Fruit fly (Drosophila melanogaster) whole organism, embryonic: ENCODE data around the gene WDR79.

Experiments
- Antp ChIP-seq: fragments of 200-800 bp; sonication (Bioruptor generic); optimal IDR thresholded peaks from 3 replicates; lab custom pipeline; 2016; ENCODE audit warnings: missing biosample characterization, missing genetic modification characterization
- Asciz ChIP-seq: fragments of 200-800 bp; sonication (Bioruptor generic); optimal IDR thresholded peaks from 2 replicates; lab custom pipeline; 2017; ENCODE audit warnings: missing biosample characterization, mild to moderate bottlenecking, missing genetic modification characterization, missing genetic modification reagents
- CG10959 ChIP-seq: fragments of 200-800 bp; sonication (Bioruptor generic); IDR thresholded peaks from 2 replicates; pipeline ENCODE4 v1.3.6; 2022; ENCODE audit warnings: missing biosample characterization, missing genetic modification characterization
- CG11085 ChIP-seq: fragments of 200-800 bp; sonication (Bioruptor generic); IDR thresholded peaks from 2 replicates; pipeline ENCODE4 v1.3.6; 2022; ENCODE audit warnings: missing biosample characterization, missing genetic modification characterization
- CG11695 ChIP-seq: fragments of 200-800 bp; sonication (Bioruptor generic); IDR thresholded peaks from 3 replicates; pipeline ENCODE4 v1.3.6; 2022; ENCODE audit warnings: missing biosample characterization, missing genetic modification characterization
- CG12744 ChIP-seq: fragments of 200-800 bp; sonication (Bioruptor generic); optimal IDR thresholded peaks from 2 replicates; lab custom pipeline; 2016; ENCODE audit warnings: missing biosample characterization, missing genetic modification characterization
- CG12769 ChIP-seq: fragments of 200-800 bp; sonication (Bioruptor generic); optimal IDR thresholded peaks from 2 replicates; lab custom pipeline; 2019; ENCODE audit warnings: missing biosample characterization, mild to moderate bottlenecking, missing genetic modification characterization, moderate library complexity
- CG13894 ChIP-seq: fragments of 200-800 bp; sonication (Bioruptor generic); optimal IDR thresholded peaks from 3 replicates; lab custom pipeline; 2018; ENCODE audit warnings: missing biosample characterization, mild to moderate bottlenecking, missing genetic modification characterization, moderate library complexity
- CG3065 ChIP-seq: fragments of 200-800 bp; sonication (Bioruptor generic); optimal IDR thresholded peaks from 2 replicates; lab custom pipeline; 2016; ENCODE audit warnings: missing biosample characterization, missing genetic modification characterization
- CG32532 ChIP-seq: fragments of 200-800 bp; sonication (Bioruptor generic); IDR thresholded peaks from 2 replicates; pipeline ENCODE4 v1.3.6; 2022; ENCODE audit warnings: missing biosample characterization, missing genetic modification characterization
- CG3847 ChIP-seq: fragments of 200-800 bp; sonication (Bioruptor generic); IDR thresholded peaks from 2 replicates; pipeline ENCODE4 v1.3.6; 2022; ENCODE audit warnings: missing biosample characterization, missing genetic modification characterization
- CG3995 ChIP-seq: fragments of 200-800 bp; sonication (Bioruptor generic); optimal IDR thresholded peaks from 3 replicates; lab custom pipeline; 2016; ENCODE audit warnings: missing biosample characterization, missing genetic modification characterization
- CG6175 ChIP-seq: fragments of 200-800 bp; sonication (Bioruptor generic); IDR thresholded peaks from 3 replicates; pipeline ENCODE4 v1.3.6; 2022; ENCODE audit warnings: missing biosample characterization, missing genetic modification characterization
- CG8290 ChIP-seq, 3 experiments: fragments of 200-800 bp; sonication (Bioruptor generic); optimal IDR thresholded peaks; 2 replicates each; lab custom pipeline; 2016 to 2019; ENCODE audit warnings: missing biosample characterization in 3 of 3, missing genetic modification characterization in 3 of 3, mild to moderate bottlenecking in 2 of 3, moderate library complexity in 1 of 3
- CTCF ChIP-seq: fragments of 200-800 bp; sonication (Bioruptor generic); optimal IDR thresholded peaks from 2 replicates; lab custom pipeline; 2017; ENCODE audit warnings: missing biosample characterization, mild to moderate bottlenecking, missing genetic modification characterization, moderate library complexity
- E2f1 ChIP-seq: fragments of 200-800 bp; sonication (Bioruptor generic); IDR thresholded peaks from 2 replicates; pipeline ENCODE4 v1.3.6; 2022; ENCODE audit warnings: missing biosample characterization, missing genetic modification characterization
- Ets65A ChIP-seq: fragments of 200-800 bp; sonication (Bioruptor generic); peaks from one replicate; lab custom pipeline; 2016; ENCODE audit warnings: missing biosample characterization, missing genetic modification characterization
- GATAe ChIP-seq: fragments of 200-800 bp; sonication (Bioruptor generic); conservative IDR thresholded peaks from 2 replicates; pipeline ENCODE4 v1.3.6; 2022; ENCODE audit warnings: missing biosample characterization, missing genetic modification characterization
- HmgD ChIP-seq: fragments of 200-800 bp; sonication (Bioruptor generic); optimal IDR thresholded peaks from 3 replicates; lab custom pipeline; 2016; ENCODE audit warnings: missing biosample characterization, missing genetic modification characterization
- Jarid2 ChIP-seq: fragments of 200-800 bp; sonication (Bioruptor generic); optimal IDR thresholded peaks from 3 replicates; lab custom pipeline; 2017; ENCODE audit warnings: mild to moderate bottlenecking, missing biosample characterization, missing genetic modification reagents, missing genetic modification characterization
- Lhr ChIP-seq: fragments of 200-800 bp; sonication (Bioruptor generic); optimal IDR thresholded peaks from 3 replicates; lab custom pipeline; 2017; ENCODE audit warnings: mild to moderate bottlenecking, missing biosample characterization, missing genetic modification reagents, missing genetic modification characterization
- MTF-1 ChIP-seq: fragments of 200-800 bp; sonication (Bioruptor generic); optimal IDR thresholded peaks from 2 replicates; lab custom pipeline; 2018; ENCODE audit warnings: missing biosample characterization, mild to moderate bottlenecking, missing genetic modification characterization, borderline replicate concordance
- Med ChIP-seq: fragments of 200-800 bp; sonication (Bioruptor generic); peaks from one replicate; lab custom pipeline; 2016; ENCODE audit warnings: missing biosample characterization, missing genetic modification characterization, mild to moderate bottlenecking, inconsistent platforms, moderate library complexity
- Meics ChIP-seq: fragments of 200-800 bp; sonication (Bioruptor generic); optimal IDR thresholded peaks from 2 replicates; lab custom pipeline; 2017; ENCODE audit warnings: missing biosample characterization, mild to moderate bottlenecking, missing genetic modification characterization
- NC2β ChIP-seq: fragments of 200-800 bp; sonication (Bioruptor generic); optimal IDR thresholded peaks from 2 replicates; lab custom pipeline; 2016; ENCODE audit warnings: missing biosample characterization, missing genetic modification characterization
- Pdp1 ChIP-seq, 2 experiments: fragments of 200-800 bp; sonication (Bioruptor generic); optimal IDR thresholded peaks; 3 replicates each; lab custom pipeline; 2016; ENCODE audit warnings: missing biosample characterization in 2 of 2, missing genetic modification characterization in 2 of 2, mild to moderate bottlenecking in 1 of 2, moderate library complexity in 1 of 2
- Poxn ChIP-seq: fragments of 200-800 bp; sonication (Bioruptor generic); IDR thresholded peaks from 2 replicates; pipeline ENCODE4 v1.3.6; 2022; ENCODE audit warnings: missing biosample characterization, missing genetic modification characterization
- Side ChIP-seq: fragments of 200-800 bp; sonication (Bioruptor generic); optimal IDR thresholded peaks from 2 replicates; lab custom pipeline; 2016; ENCODE audit warnings: missing biosample characterization, missing genetic modification characterization
- Sin3A ChIP-seq: fragments of >200 bp; optimal IDR thresholded peaks from 2 replicates; lab custom pipeline; 2018
- ase ChIP-seq: fragments of 200-800 bp; sonication (Bioruptor generic); IDR thresholded peaks from 3 replicates; pipeline ENCODE4 v1.3.6; 2022; ENCODE audit warnings: missing biosample characterization, missing genetic modification characterization
- ato ChIP-seq: fragments of 200-800 bp; sonication (Bioruptor generic); IDR thresholded peaks from 2 replicates; pipeline ENCODE4 v1.3.6; 2022; ENCODE audit warnings: missing biosample characterization, missing genetic modification characterization; ENCODE audit not compliant: partially characterized antibody
- br ChIP-seq: fragments of >200 bp; optimal IDR thresholded peaks from 2 replicates; lab custom pipeline; 2017
- cato ChIP-seq: fragments of 200-800 bp; sonication (Bioruptor generic); optimal IDR thresholded peaks from 2 replicates; lab custom pipeline; 2016; ENCODE audit warnings: missing biosample characterization, missing genetic modification characterization, borderline replicate concordance
- chif ChIP-seq, 2 experiments: fragments of 200-800 bp; sonication (Bioruptor generic); optimal IDR thresholded peaks; 3 replicates each; lab custom pipeline; 2016; ENCODE audit warnings: missing biosample characterization in 2 of 2, missing genetic modification characterization in 2 of 2
- crol ChIP-seq: fragments of 200-800 bp; sonication (Bioruptor generic); IDR thresholded peaks from 2 replicates; pipeline ENCODE4 v1.3.6; 2022; ENCODE audit warnings: missing biosample characterization, missing genetic modification characterization
- cwo ChIP-seq: fragments of 200-800 bp; sonication (Bioruptor generic); optimal IDR thresholded peaks from 3 replicates; lab custom pipeline; 2017; ENCODE audit warnings: missing biosample characterization, missing genetic modification characterization, mild to moderate bottlenecking, moderate library complexity, missing genetic modification reagents
- dmrt11E ChIP-seq: fragments of 200-800 bp; sonication (Bioruptor generic); optimal IDR thresholded peaks from 3 replicates; lab custom pipeline; 2018; ENCODE audit warnings: missing biosample characterization, mild to moderate bottlenecking, missing genetic modification characterization, moderate library complexity
- ftz-f1 ChIP-seq: fragments of 200-800 bp; sonication (Bioruptor generic); optimal IDR thresholded peaks from 2 replicates; lab custom pipeline; 2016; ENCODE audit warnings: missing biosample characterization, missing genetic modification characterization
- gro ChIP-seq: fragments of 200-800 bp; sonication (Bioruptor generic); optimal IDR thresholded peaks from 2 replicates; lab custom pipeline; 2016; ENCODE audit warnings: missing biosample characterization, missing genetic modification characterization
- hth ChIP-seq: fragments of >200 bp; optimal IDR thresholded peaks from 2 replicates; lab custom pipeline; 2017; ENCODE audit warnings: inconsistent platforms
- otp ChIP-seq: fragments of 200-800 bp; sonication (Bioruptor generic); IDR thresholded peaks from 3 replicates; pipeline ENCODE4, ENCODE4 v1.3.6; 2022; ENCODE audit warnings: missing biosample characterization, missing genetic modification characterization
- pho ChIP-seq: fragments of 200-800 bp; sonication (Bioruptor generic); optimal IDR thresholded peaks from 2 replicates; lab custom pipeline; 2016; ENCODE audit warnings: missing biosample characterization, missing genetic modification characterization
- psq ChIP-seq: fragments of 200-800 bp; sonication (Bioruptor generic); optimal IDR thresholded peaks from 2 replicates; lab custom pipeline; 2017; ENCODE audit warnings: missing biosample characterization, missing genetic modification characterization
- sc ChIP-seq, 3 experiments: fragments of >200 bp in 2 of 3; fragments of 200-800 bp in 1 of 3; sonication (Bioruptor generic) in 1 of 3; optimal IDR thresholded peaks; 2 replicates in 2 of 3; 3 replicates in 1 of 3; lab custom pipeline; 2017; ENCODE audit warnings: mild to moderate bottlenecking in 1 of 3, missing biosample characterization in 1 of 3, missing genetic modification characterization in 1 of 3, missing genetic modification reagents in 1 of 3
- ssp ChIP-seq: fragments of 200-800 bp; sonication (Bioruptor generic); IDR thresholded peaks from 2 replicates; pipeline ENCODE4 v1.3.6; 2022; ENCODE audit warnings: missing biosample characterization, missing genetic modification characterization
- stwl ChIP-seq: fragments of 200-800 bp; sonication (Bioruptor generic); optimal IDR thresholded peaks from 3 replicates; lab custom pipeline; 2018; ENCODE audit warnings: missing biosample characterization, mild to moderate bottlenecking, missing genetic modification characterization, moderate library complexity
- sug ChIP-seq: fragments of 200-800 bp; optimal IDR thresholded peaks from 2 replicates; lab custom pipeline; 2019; ENCODE audit warnings: missing biosample characterization, mild to moderate bottlenecking, missing genetic modification characterization, moderate library complexity
- zen2 ChIP-seq: fragments of 200-800 bp; sonication (Bioruptor generic); IDR thresholded peaks from 3 replicates; pipeline ENCODE4 v1.3.6; 2022; ENCODE audit warnings: missing biosample characterization, missing genetic modification characterization; ENCODE audit not compliant: partially characterized antibody

WDR79 gene

dm6 chr2L:6088371-6089365 is 38.9 kb downstream of the WDR79 start (continued):
- no peak for TF ChIP-seq CG8290 (GFP tag; optimal IDR thresholded peaks at IDR 0.05; lab: Kevin White, UChicago)
- TF ChIP-seq CG8290 (tag; optimal IDR thresholded peaks at IDR 0.05; lab: Kevin White, UChicago) = peak in 1 of 2 experiments; percentile 73
- TF ChIP-seq Meics = peak; percentile 49
- 0 out of 2 replicates have a peak, but pooled peaks have one; percentile 24 for TF ChIP-seq CG3847
- TF ChIP-seq CG12744 (GFP tag; lab: Kevin White, UChicago) = no peak
- peak; percentile 41; the same call in 1 of the 2 replicates for TF ChIP-seq CG32532 (GFP tag; lab: Robert Waterston, UW)
- TF ChIP-seq CG6175 (GFP tag; lab: Robert Waterston, UW) = peak; percentile 72; the same call in 1 of the 3 replicates
- TF ChIP-seq hth (lab: Kevin White, UChicago) = no peak
- TF ChIP-seq CG11085 (GFP tag; lab: Robert Waterston, UW) = no peak
- TF ChIP-seq dmrt11E (tag; lab: Kevin White, UChicago) = no peak
- peak; percentile 66; the same call in 1 of the 2 replicates for TF ChIP-seq GATAe (GFP tag; lab: Robert Waterston, UW)
- TF ChIP-seq Poxn (GFP tag; lab: Robert Waterston, UW) = no peak
- no peak for TF ChIP-seq ssp (GFP tag; lab: Robert Waterston, UW)
- no peak for TF ChIP-seq br (lab: Kevin White, UChicago)
- no peak for TF ChIP-seq CG10959 (GFP tag; lab: Robert Waterston, UW)
- TF ChIP-seq CTCF (GFP tag; lab: Kevin White, UChicago) = no peak
- no peak for TF ChIP-seq sc (optimal IDR thresholded peaks at IDR 0.05; lab: Kevin White, UChicago)
- TF ChIP-seq sc (GFP tag; optimal IDR thresholded peaks at IDR 0.05; lab: Kevin White, UChicago) = peak; percentile 25
- TF ChIP-seq cato = no peak
- no peak for TF ChIP-seq Sin3A
- peak; percentile 47; the same call in 1 of the 2 replicates for TF ChIP-seq ato (GFP tag; lab: Robert Waterston, UW)
- peak in 1 of 2 experiments; percentile 64 for TF ChIP-seq Pdp1 (GFP tag; optimal IDR thresholded peaks at IDR 0.05; lab: Kevin White, UChicago)
- TF ChIP-seq Lhr (GFP tag; lab: Kevin White, UChicago) = no peak
- TF ChIP-seq zen2 (GFP tag; lab: Robert Waterston, UW) = peak; percentile 67; the same call in 2 of the 3 replicates
- peak; percentile 86 for TF ChIP-seq CG13894 (tag; lab: Kevin White, UChicago)
- TF ChIP-seq CG3995 (GFP tag; lab: Kevin White, UChicago) = no peak
- peak; percentile 19 for TF ChIP-seq Asciz (GFP tag; lab: Kevin White, UChicago)
- TF ChIP-seq CG11695 (GFP tag; lab: Robert Waterston, UW) = peak; percentile 53; the same call in 1 of the 3 replicates
- peak; percentile 4 for TF ChIP-seq NC2β (GFP tag; lab: Kevin White, UChicago)
- peak; percentile 92 for TF ChIP-seq stwl (tag; lab: Kevin White, UChicago)
- TF ChIP-seq Ets65A (GFP tag; lab: Kevin White, UChicago) = peak; percentile 52
- peak; percentile 90 for TF ChIP-seq HmgD (GFP tag; lab: Kevin White, UChicago)
- peak; percentile 81 for TF ChIP-seq CG12769 (tag; lab: Kevin White, UChicago)
- peak in 1 of 2 experiments; percentile 10 for TF ChIP-seq chif (GFP tag; optimal IDR thresholded peaks at IDR 0.05; lab: Kevin White, UChicago)
- no peak for TF ChIP-seq Jarid2
- TF ChIP-seq Antp = no peak
- TF ChIP-seq cwo (GFP tag; lab: Kevin White, UChicago) = peak; percentile 98
- no peak for TF ChIP-seq ase (GFP tag; lab: Robert Waterston, UW)
- TF ChIP-seq otp (GFP tag; lab: Robert Waterston, UW) = no peak; the same call in 2 of the 3 replicates
- TF ChIP-seq psq (GFP tag; lab: Kevin White, UChicago) = no peak
- TF ChIP-seq CG3065 = peak; percentile 46
- peak; percentile 58 for TF ChIP-seq MTF-1
- peak; percentile 99 for TF ChIP-seq ftz-f1
- peak; percentile 88 for TF ChIP-seq crol
- no peak for TF ChIP-seq E2f1
- TF ChIP-seq Side (GFP tag; lab: Kevin White, UChicago) = peak; percentile 44
- TF ChIP-seq gro (GFP tag; lab: Kevin White, UChicago) = peak; percentile 55
- peak; percentile 79 for TF ChIP-seq sug (tag; lab: Kevin White, UChicago)
- TF ChIP-seq Med (GFP tag; lab: Kevin White, UChicago) = peak; percentile 97
- TF ChIP-seq pho (GFP tag; lab: Kevin White, UChicago) = peak; percentile 8
